Fruit fly (Drosophila melanogaster): ENCODE measurements around the gene CG42526.

The CG42526 gene

dm6 chr3L:9455819-9456388 lies 20.7 kb upstream of the CG42526 start, which contains the start of the genes phol and CG3552 (continued):
- TF ChIP-seq gsb (GFP tag; IDR thresholded peaks at IDR 0.05) = no peak
- TF ChIP-seq CG8478 (optimal IDR thresholded peaks at IDR 0.05) = peak; percentile 9
- TF ChIP-seq ewg (GFP tag; optimal IDR thresholded peaks at IDR 0.05) = peak; percentile 66
- TF ChIP-seq CG6765 (GFP tag; optimal IDR thresholded peaks at IDR 0.05) = no peak
- TF ChIP-seq hkb (optimal IDR thresholded peaks at IDR 0.05) = peak; percentile 3
- TF ChIP-seq hkb (GFP tag; IDR thresholded peaks at IDR 0.05) = no peak
- peak; percentile 35; the same call in 1 of the 3 replicates for TF ChIP-seq row (GFP tag; IDR thresholded peaks at IDR 0.05)
- peak; percentile 25; the same call in 1 of the 2 replicates for TF ChIP-seq crol (GFP tag; IDR thresholded peaks at IDR 0.05)
- TF ChIP-seq sug (tag; optimal IDR thresholded peaks at IDR 0.05) = peak; percentile 29
- no peak for TF ChIP-seq tin (GFP tag; optimal IDR thresholded peaks at IDR 0.05)
- TF ChIP-seq CG4328 (GFP tag; optimal IDR thresholded peaks at IDR 0.05) = no peak
- no peak for TF ChIP-seq HmgD (GFP tag; optimal IDR thresholded peaks at IDR 0.05)
- TF ChIP-seq CG10565 (GFP tag; optimal IDR thresholded peaks at IDR 0.05) = no peak
- TF ChIP-seq CG5245 (GFP tag; optimal IDR thresholded peaks at IDR 0.05) = peak; percentile 98
- no peak for TF ChIP-seq trh (GFP tag; optimal IDR thresholded peaks at IDR 0.05)
- peak; percentile 8 for TF ChIP-seq CG30403 (GFP tag; optimal IDR thresholded peaks at IDR 0.05)
- TF ChIP-seq sna (GFP tag; IDR thresholded peaks at IDR 0.05; ENCODE audit: partially characterized antibody) = peak; percentile 66; the same call in 1 of the 2 replicates
- peak; percentile 85 for TF ChIP-seq cg (GFP tag; optimal IDR thresholded peaks at IDR 0.05)
- peak; percentile 18 for TF ChIP-seq vfl (GFP tag; optimal IDR thresholded peaks at IDR 0.05)
- TF ChIP-seq ci (GFP tag; IDR thresholded peaks at IDR 0.05) = peak; percentile 30; the same call in 1 of the 3 replicates
- 0 out of 3 replicates have a peak, but pooled peaks have one; percentile 37 for TF ChIP-seq knrl (GFP tag; IDR thresholded peaks at IDR 0.05; ENCODE audit: partially characterized antibody)
- no peak for TF ChIP-seq zfh2 (GFP tag; optimal IDR thresholded peaks at IDR 0.05)
- peak; percentile 28 for TF ChIP-seq B-H2 (GFP tag; optimal IDR thresholded peaks at IDR 0.05)
- TF ChIP-seq gro (GFP tag; optimal IDR thresholded peaks at IDR 0.05) = no peak
- TF ChIP-seq NC2β (GFP tag; optimal IDR thresholded peaks at IDR 0.05) = peak; percentile 6
- TF ChIP-seq CG34224 (GFP tag; IDR thresholded peaks at IDR 0.05; ENCODE audit: partially characterized antibody) = 0 out of 3 replicates have a peak, but pooled peaks have one; percentile 41
- TF ChIP-seq CG17829 (tag; optimal IDR thresholded peaks at IDR 0.05) = peak; percentile 35
- no peak for TF ChIP-seq CG10209 (GFP tag; optimal IDR thresholded peaks at IDR 0.05)
- peak; percentile 61 for TF ChIP-seq abd-A (tag; optimal IDR thresholded peaks at IDR 0.05)
- TF ChIP-seq crp (GFP tag; optimal IDR thresholded peaks at IDR 0.05) = peak in 1 of 2 experiments; percentile 0
- TF ChIP-seq al (GFP tag; IDR thresholded peaks at IDR 0.05) = no peak
- peak; percentile 33 for TF ChIP-seq gem (tag; optimal IDR thresholded peaks at IDR 0.05)
- no peak for TF ChIP-seq caup (GFP tag; optimal IDR thresholded peaks at IDR 0.05; ENCODE audit: severe bottlenecking)
- peak; percentile 25 for TF ChIP-seq Myb (GFP tag; optimal IDR thresholded peaks at IDR 0.05)
- no peak for TF ChIP-seq CG14965 (GFP tag; optimal IDR thresholded peaks at IDR 0.05; ENCODE audit: borderline replicate concordance)
- TF ChIP-seq Mad (GFP tag; optimal IDR thresholded peaks at IDR 0.05) = no peak
- TF ChIP-seq CG12744 (GFP tag; optimal IDR thresholded peaks at IDR 0.05) = no peak
- peak; percentile 64 for TF ChIP-seq Dref (GFP tag; IDR thresholded peaks at IDR 0.05)
- TF ChIP-seq CG16815 (GFP tag; optimal IDR thresholded peaks at IDR 0.05) = no peak
- peak; percentile 52; the same call in 2 of the 3 replicates for TF ChIP-seq CG14860 (GFP tag; IDR thresholded peaks at IDR 0.05; ENCODE audit: partially characterized antibody)
- no peak for TF ChIP-seq dmrt11E (tag; optimal IDR thresholded peaks at IDR 0.05)
- no peak for TF ChIP-seq Tbp (GFP tag; optimal IDR thresholded peaks at IDR 0.05)
- TF ChIP-seq CG11093 (GFP tag; IDR thresholded peaks at IDR 0.05) = no peak
- no peak for TF ChIP-seq Fer3 (tag; optimal IDR thresholded peaks at IDR 0.05)
- TF ChIP-seq zen (tag; optimal IDR thresholded peaks at IDR 0.05) = no peak
- TF ChIP-seq Ptx1 (GFP tag; IDR thresholded peaks at IDR 0.05) = no peak
- TF ChIP-seq CG34422 (GFP tag; IDR thresholded peaks at IDR 0.05) = peak; percentile 81
- TF ChIP-seq CTCF (GFP tag; optimal IDR thresholded peaks at IDR 0.05) = no peak
- TF ChIP-seq phol (tag; optimal IDR thresholded peaks at IDR 0.05) = peak; percentile 87
- no peak for TF ChIP-seq luna (GFP tag; optimal IDR thresholded peaks at IDR 0.05)
- peak; percentile 16; the same call in 1 of the 2 replicates for TF ChIP-seq ato (GFP tag; IDR thresholded peaks at IDR 0.05; ENCODE audit: partially characterized antibody)
